Fruit fly (Drosophila melanogaster): Measurements from ENCODE around the gene CG46448.

The CG46448 gene

dm6 chr2L:2373818-2374746 is 17.4 kb upstream of the CG46448 start, which contains the start of the genes CG3609 and CG15390 (continued):
- peak; percentile 80 for TF ChIP-seq CG16779 (tag; optimal IDR thresholded peaks at IDR 0.05)
- TF ChIP-seq Sox102F (GFP tag; optimal IDR thresholded peaks at IDR 0.05): peak; percentile 89
- TF ChIP-seq acj6 (GFP tag; optimal IDR thresholded peaks at IDR 0.05): peak; percentile 62
- peak; percentile 74 for TF ChIP-seq dsx (GFP tag; optimal IDR thresholded peaks at IDR 0.05; ENCODE audit: poor library complexity, severe bottlenecking)
- TF ChIP-seq achi (GFP tag; optimal IDR thresholded peaks at IDR 0.05): peak; percentile 78
- TF ChIP-seq CG6163 (GFP tag; IDR thresholded peaks at IDR 0.05): peak; percentile 92
- TF ChIP-seq Eip78C (GFP tag): peak; percentile 92
- TF ChIP-seq CG3032 (tag; optimal IDR thresholded peaks at IDR 0.05): peak; percentile 41
- peak; percentile 83 for TF ChIP-seq Hr39 (GFP tag; optimal IDR thresholded peaks at IDR 0.05)
- peak; percentile 76 for TF ChIP-seq fkh (GFP tag; optimal IDR thresholded peaks at IDR 0.05)
- peak; percentile 85 for TF ChIP-seq lz (GFP tag; optimal IDR thresholded peaks at IDR 0.05)
- TF ChIP-seq Sox14 (GFP tag; optimal IDR thresholded peaks at IDR 0.05): peak; percentile 91
- TF ChIP-seq spab (GFP tag; optimal IDR thresholded peaks at IDR 0.05): peak; percentile 24
- peak; percentile 56 for TF ChIP-seq dac (GFP tag; optimal IDR thresholded peaks at IDR 0.05)
- peak; percentile 20 for TF ChIP-seq CG4318 (GFP tag; optimal IDR thresholded peaks at IDR 0.05)
- peak; percentile 65 for TF ChIP-seq CG10631 (GFP tag; optimal IDR thresholded peaks at IDR 0.05)
- peak; percentile 80 for TF ChIP-seq Ets21C (GFP tag; optimal IDR thresholded peaks at IDR 0.05)
- TF ChIP-seq CG15336 (GFP tag; IDR thresholded peaks at IDR 0.05): peak; percentile 78
- TF ChIP-seq CG11902 (GFP tag; optimal IDR thresholded peaks at IDR 0.05): peak; percentile 49
- peak; percentile 14 for TF ChIP-seq Sox15 (GFP tag; optimal IDR thresholded peaks at IDR 0.05)
- peak; percentile 24 for TF ChIP-seq Blimp-1 (GFP tag; optimal IDR thresholded peaks at IDR 0.05)
- TF ChIP-seq cyc (GFP tag; optimal IDR thresholded peaks at IDR 0.05): peak; percentile 83
- TF ChIP-seq CG34406 (GFP tag; optimal IDR thresholded peaks at IDR 0.05): peak; percentile 30
- peak; percentile 43 for TF ChIP-seq CG8319 (GFP tag; optimal IDR thresholded peaks at IDR 0.05)
- peak; percentile 91 for TF ChIP-seq CG3919 (GFP tag; optimal IDR thresholded peaks at IDR 0.05)
- peak; percentile 9 for TF ChIP-seq CG6854 (GFP tag; optimal IDR thresholded peaks at IDR 0.05)
- TF ChIP-seq Lpt (GFP tag; optimal IDR thresholded peaks at IDR 0.05): peak; percentile 66
- TF ChIP-seq CG7368 (GFP tag; optimal IDR thresholded peaks at IDR 0.05): peak; percentile 60

dm6 chr2L:2375655-2376417 is 15.6 kb upstream of the CG46448 start, which contains the start of gene Atxn7:
Atxn7 (plus strand) TSS chr2L:2375841.
- TF ChIP-seq CG8119 (GFP tag; IDR thresholded peaks at IDR 0.05) (no peak; the same call in 2 of the 3 replicates), CG6808 (GFP tag; optimal IDR thresholded peaks at IDR 0.05) (peak; percentile 30), vri (GFP tag; optimal IDR thresholded peaks at IDR 0.05) (no peak), CG15336 (GFP tag; IDR thresholded peaks at IDR 0.05) (peak; percentile 16; the same call in 1 of the 2 replicates), CG11294 (GFP tag; IDR thresholded peaks at IDR 0.05) (no peak), CG11762 (GFP tag; optimal IDR thresholded peaks at IDR 0.05; ENCODE audit: insufficient read depth) (no peak), Eip78C (GFP tag) (peak; percentile 86), Lpt (GFP tag; optimal IDR thresholded peaks at IDR 0.05) (peak; percentile 22), CG10631 (GFP tag; optimal IDR thresholded peaks at IDR 0.05) (peak; percentile 13), Eip75B (GFP tag; optimal IDR thresholded peaks at IDR 0.05) (peak; percentile 65), net (GFP tag; optimal IDR thresholded peaks at IDR 0.05) (peak; percentile 47), CG32006 (GFP tag; optimal IDR thresholded peaks at IDR 0.05) (peak; percentile 2), Hr4 (GFP tag; optimal IDR thresholded peaks at IDR 0.05) (peak; percentile 3), CG4318 (GFP tag; optimal IDR thresholded peaks at IDR 0.05) (no peak), CG6854 (GFP tag; optimal IDR thresholded peaks at IDR 0.05) (peak; percentile 76), Sox14 (GFP tag; optimal IDR thresholded peaks at IDR 0.05) (peak; percentile 79), CG9139 (GFP tag; optimal IDR thresholded peaks at IDR 0.05) (peak; percentile 20), svp (GFP tag) (peak; percentile 80), lz (GFP tag; optimal IDR thresholded peaks at IDR 0.05) (peak; percentile 81), fd59A (GFP tag; optimal IDR thresholded peaks at IDR 0.05) (peak; percentile 40), dsx (GFP tag; optimal IDR thresholded peaks at IDR 0.05; ENCODE audit: poor library complexity, severe bottlenecking) (peak; percentile 74), CG3032 (tag; optimal IDR thresholded peaks at IDR 0.05) (peak; percentile 47), fd85E (GFP tag; optimal IDR thresholded peaks at IDR 0.05) (peak; percentile 9), fkh (GFP tag; optimal IDR thresholded peaks at IDR 0.05) (peak; percentile 97), Sox102F (GFP tag; optimal IDR thresholded peaks at IDR 0.05) (peak; percentile 70), acj6 (GFP tag; optimal IDR thresholded peaks at IDR 0.05) (peak; percentile 70), CG10669 (GFP tag; optimal IDR thresholded peaks at IDR 0.05) (peak; percentile 46), CG1621 (tag; optimal IDR thresholded peaks at IDR 0.05) (peak; percentile 46), OdsH (GFP tag; optimal IDR thresholded peaks at IDR 0.05) (peak; percentile 65), pdm3 (GFP tag; optimal IDR thresholded peaks at IDR 0.05) (peak; percentile 64)
